Fruit fly (Drosophila melanogaster) whole organism, embryonic: ENCODE data around the gene CG43880.

ENCODE experiments used
- B-H2 ChIP-seq: fragments of 200-800 bp; sonication (Bioruptor generic); optimal IDR thresholded peaks from 2 replicates; lab custom pipeline; 2018; ENCODE audit warnings: missing biosample characterization, mild to moderate bottlenecking, missing genetic modification characterization
- C15 ChIP-seq: fragments of 200-800 bp; sonication (Bioruptor generic); IDR thresholded peaks from 3 replicates; pipeline ENCODE4 v1.3.6; 2022; ENCODE audit warnings: missing biosample characterization, missing genetic modification characterization
- CG10366 ChIP-seq: fragments of 200-800 bp; sonication (Bioruptor generic); IDR thresholded peaks from 2 replicates; pipeline ENCODE4 v1.3.6; 2022; ENCODE audit warnings: missing biosample characterization, missing genetic modification characterization
- CG10543 ChIP-seq: fragments of 200-800 bp; sonication (Bioruptor generic); optimal IDR thresholded peaks from 3 replicates; lab custom pipeline; 2017; ENCODE audit warnings: missing biosample characterization, mild to moderate bottlenecking, missing genetic modification characterization, moderate library complexity
- CG12299 ChIP-seq: fragments of 200-800 bp; sonication (Bioruptor generic); optimal IDR thresholded peaks from 2 replicates; lab custom pipeline; 2018; ENCODE audit warnings: missing biosample characterization, mild to moderate bottlenecking, missing genetic modification characterization
- CG14050 ChIP-seq: fragments of 200-800 bp; sonication (Bioruptor generic); IDR thresholded peaks from 3 replicates; pipeline ENCODE4 v1.3.6; 2022; ENCODE audit warnings: missing biosample characterization, missing genetic modification characterization
- CG15479 ChIP-seq: fragments of 200-800 bp; sonication (Bioruptor generic); optimal IDR thresholded peaks from 3 replicates; lab custom pipeline; 2019; ENCODE audit warnings: missing biosample characterization, mild to moderate bottlenecking, missing genetic modification characterization, moderate library complexity
- CG15601 ChIP-seq: fragments of 200-800 bp; sonication (Bioruptor generic); optimal IDR thresholded peaks from 3 replicates; lab custom pipeline; 2019; ENCODE audit warnings: missing biosample characterization, mild to moderate bottlenecking, missing genetic modification characterization, moderate library complexity
- CG1647 ChIP-seq: fragments of 200-800 bp; sonication (Bioruptor generic); optimal IDR thresholded peaks from 3 replicates; lab custom pipeline; 2016; ENCODE audit warnings: missing biosample characterization, missing genetic modification characterization
- CG16813 ChIP-seq: fragments of 200-800 bp; sonication (Bioruptor generic); IDR thresholded peaks from 3 replicates; pipeline ENCODE4 v1.3.6; 2022; ENCODE audit warnings: missing biosample characterization, missing genetic modification characterization; ENCODE audit not compliant: partially characterized antibody
- CG17568 ChIP-seq: fragments of 200-800 bp; sonication (Bioruptor generic); optimal IDR thresholded peaks from 2 replicates; lab custom pipeline; 2018; ENCODE audit warnings: missing biosample characterization, mild to moderate bottlenecking, missing genetic modification characterization, moderate library complexity
- CG17829 ChIP-seq: fragments of 200-800 bp; optimal IDR thresholded peaks from 2 replicates; lab custom pipeline; 2019; ENCODE audit warnings: missing biosample characterization, mild to moderate bottlenecking, missing genetic modification characterization, moderate library complexity
- CG18011 ChIP-seq: fragments of 200-800 bp; sonication (Bioruptor generic); optimal IDR thresholded peaks from 2 replicates; lab custom pipeline; 2017; ENCODE audit warnings: missing biosample characterization, missing genetic modification characterization, mild to moderate bottlenecking, moderate library complexity, missing genotype
- CG2199 ChIP-seq: fragments of 200-800 bp; sonication (Bioruptor generic); IDR thresholded peaks from 3 replicates; pipeline ENCODE4 v1.3.6; 2022; ENCODE audit warnings: missing biosample characterization, missing genetic modification characterization
- CG33557 ChIP-seq: fragments of 200-800 bp; sonication (Bioruptor generic); optimal IDR thresholded peaks from 2 replicates; lab custom pipeline; 2019; ENCODE audit warnings: missing biosample characterization, mild to moderate bottlenecking, missing genetic modification characterization, moderate library complexity
- CG4617 ChIP-seq: fragments of 200-800 bp; sonication (Bioruptor generic); optimal IDR thresholded peaks from 3 replicates; lab custom pipeline; 2016; ENCODE audit warnings: missing biosample characterization, missing genetic modification characterization, borderline replicate concordance
- CG5180 ChIP-seq: fragments of 200-800 bp; sonication (Bioruptor generic); optimal IDR thresholded peaks from 3 replicates; lab custom pipeline; 2017; ENCODE audit warnings: missing biosample characterization, missing genetic modification characterization, mild to moderate bottlenecking, moderate library complexity, missing genetic modification reagents
- CG6254 ChIP-seq: fragments of 200-800 bp; sonication (Bioruptor generic); optimal IDR thresholded peaks from 3 replicates; lab custom pipeline; 2017; ENCODE audit warnings: mild to moderate bottlenecking, missing biosample characterization, missing genetic modification reagents, missing genetic modification characterization
- CG6689 ChIP-seq: fragments of 200-800 bp; sonication (Bioruptor generic); IDR thresholded peaks from 2 replicates; pipeline ENCODE4 v1.3.6; 2022; ENCODE audit warnings: missing biosample characterization, missing genetic modification characterization
- CG6765 ChIP-seq: fragments of 200-800 bp; sonication (Bioruptor generic); optimal IDR thresholded peaks from 3 replicates; lab custom pipeline; 2017; ENCODE audit warnings: missing biosample characterization, mild to moderate bottlenecking, missing genetic modification characterization
- CG8924 ChIP-seq: fragments of 200-800 bp; optimal IDR thresholded peaks from 3 replicates; lab custom pipeline; 2019; ENCODE audit warnings: missing biosample characterization, mild to moderate bottlenecking, missing genetic modification characterization, moderate library complexity
- CkIIα-i1 ChIP-seq: fragments of 200-800 bp; sonication (Bioruptor generic); IDR thresholded peaks from 2 replicates; pipeline ENCODE4 v1.3.6; 2022; ENCODE audit warnings: missing biosample characterization, missing genetic modification characterization
- D ChIP-seq, 2 experiments: fragments of 200-800 bp in 1 of 2; fragments of >200 bp in 1 of 2; sonication (Bioruptor generic) in 1 of 2; optimal IDR thresholded peaks; 2 replicates in 1 of 2; 3 replicates in 1 of 2; lab custom pipeline; 2017; ENCODE audit warnings: mild to moderate bottlenecking in 1 of 2, missing biosample characterization in 1 of 2, missing genetic modification characterization in 1 of 2, missing genetic modification reagents in 1 of 2
- Hr3 ChIP-seq: fragments of 200-800 bp; sonication (Bioruptor generic); optimal IDR thresholded peaks from 3 replicates; lab custom pipeline; 2016; ENCODE audit warnings: missing biosample characterization, missing genetic modification characterization
- Hr78 ChIP-seq, 2 experiments: fragments of 200-800 bp in 1 of 2; fragments of >200 bp in 1 of 2; sonication (Bioruptor generic) in 1 of 2; optimal IDR thresholded peaks; 2 replicates each; lab custom pipeline; 2017 to 2019; ENCODE audit warnings: missing biosample characterization in 2 of 2, missing genetic modification characterization in 2 of 2, mild to moderate bottlenecking in 1 of 2, moderate library complexity in 1 of 2
- Lhr ChIP-seq: fragments of 200-800 bp; sonication (Bioruptor generic); optimal IDR thresholded peaks from 3 replicates; lab custom pipeline; 2017; ENCODE audit warnings: mild to moderate bottlenecking, missing biosample characterization, missing genetic modification reagents, missing genetic modification characterization
- Mes4 ChIP-seq: fragments of 200-800 bp; sonication (Bioruptor generic); optimal IDR thresholded peaks from 2 replicates; lab custom pipeline; 2016; ENCODE audit warnings: missing biosample characterization, missing genetic modification characterization
- Usf ChIP-seq: fragments of 200-800 bp; sonication (Bioruptor generic); optimal IDR thresholded peaks from 2 replicates; lab custom pipeline; 2017; ENCODE audit warnings: missing genotype, missing biosample characterization, missing genetic modification characterization
- ap ChIP-seq: fragments of 200-800 bp; sonication (Bioruptor generic); IDR thresholded peaks from 2 replicates; pipeline ENCODE4 v1.3.6; 2022; ENCODE audit warnings: missing biosample characterization, missing genetic modification characterization
- br ChIP-seq: fragments of >200 bp; optimal IDR thresholded peaks from 2 replicates; lab custom pipeline; 2017
- bsh ChIP-seq, 2 experiments: fragments of 200-800 bp; sonication (Bioruptor generic); optimal IDR thresholded peaks; 2 replicates each; lab custom pipeline; 2017 to 2018; ENCODE audit warnings: mild to moderate bottlenecking in 2 of 2, missing biosample characterization in 2 of 2, missing genetic modification characterization in 2 of 2, moderate library complexity in 1 of 2
- cato ChIP-seq: fragments of 200-800 bp; sonication (Bioruptor generic); optimal IDR thresholded peaks from 2 replicates; lab custom pipeline; 2016; ENCODE audit warnings: missing biosample characterization, missing genetic modification characterization, borderline replicate concordance
- crc ChIP-seq: fragments of 200-800 bp; sonication (Bioruptor generic); optimal IDR thresholded peaks from 2 replicates; lab custom pipeline; 2016; ENCODE audit warnings: missing biosample characterization, missing genetic modification characterization
- dan ChIP-seq: fragments of 200-800 bp; sonication (Bioruptor generic); IDR thresholded peaks from 2 replicates; pipeline ENCODE4 v1.3.6; 2022; ENCODE audit warnings: missing biosample characterization, missing genetic modification characterization
- fd96Cb ChIP-seq: fragments of 200-800 bp; sonication (Bioruptor generic); optimal IDR thresholded peaks from 2 replicates; lab custom pipeline; 2018; ENCODE audit warnings: missing biosample characterization, mild to moderate bottlenecking, missing genetic modification characterization, moderate library complexity
- ham ChIP-seq: fragments of 200-800 bp; sonication (Bioruptor generic); IDR thresholded peaks from 2 replicates; pipeline ENCODE4 v1.3.6; 2022; ENCODE audit warnings: missing biosample characterization, missing genetic modification characterization
- her ChIP-seq: fragments of 200-800 bp; sonication (Bioruptor generic); optimal IDR thresholded peaks from 2 replicates; lab custom pipeline; 2016; ENCODE audit warnings: missing biosample characterization, missing genetic modification characterization
- luna ChIP-seq: fragments of 200-800 bp; sonication (Bioruptor generic); optimal IDR thresholded peaks from 2 replicates; lab custom pipeline; 2016; ENCODE audit warnings: missing biosample characterization, missing genetic modification characterization
- maf-S ChIP-seq: fragments of 200-800 bp; sonication (Bioruptor generic); optimal IDR thresholded peaks from 2 replicates; lab custom pipeline; 2016; ENCODE audit warnings: missing biosample characterization, missing genetic modification characterization
- mld ChIP-seq: fragments of 200-800 bp; sonication (Bioruptor generic); IDR thresholded peaks from 3 replicates; pipeline ENCODE4 v1.3.6; 2022; ENCODE audit warnings: missing biosample characterization, missing genetic modification characterization; ENCODE audit not compliant: partially characterized antibody
- nmo ChIP-seq: fragments of 200-800 bp; sonication (Bioruptor generic); optimal IDR thresholded peaks from 2 replicates; lab custom pipeline; 2018; ENCODE audit warnings: missing biosample characterization, mild to moderate bottlenecking, missing genetic modification characterization, moderate library complexity
- psq ChIP-seq: fragments of 200-800 bp; sonication (Bioruptor generic); optimal IDR thresholded peaks from 2 replicates; lab custom pipeline; 2017; ENCODE audit warnings: missing biosample characterization, missing genetic modification characterization
- slou ChIP-seq: fragments of 200-800 bp; sonication (Bioruptor generic); optimal IDR thresholded peaks from 3 replicates; lab custom pipeline; 2016; ENCODE audit warnings: missing biosample characterization, missing genetic modification characterization
- sqz ChIP-seq: fragments of 200-800 bp; sonication (Bioruptor generic); optimal IDR thresholded peaks from 3 replicates; lab custom pipeline; 2018; ENCODE audit warnings: missing biosample characterization, mild to moderate bottlenecking, missing genetic modification characterization
- tap ChIP-seq: fragments of 200-800 bp; optimal IDR thresholded peaks from 3 replicates; lab custom pipeline; 2019; ENCODE audit warnings: missing biosample characterization, mild to moderate bottlenecking, missing genetic modification characterization, moderate library complexity
- tin ChIP-seq: fragments of 200-800 bp; sonication (Bioruptor generic); optimal IDR thresholded peaks from 3 replicates; lab custom pipeline; 2016; ENCODE audit warnings: missing biosample characterization, missing genetic modification characterization
- trem ChIP-seq: fragments of 200-800 bp; optimal IDR thresholded peaks from 3 replicates; lab custom pipeline; 2019; ENCODE audit warnings: missing biosample characterization, mild to moderate bottlenecking, missing genetic modification characterization, moderate library complexity
- vvl ChIP-seq: fragments of 200-800 bp; sonication (Bioruptor generic); IDR thresholded peaks from 2 replicates; pipeline ENCODE4 v1.3.6; 2022; ENCODE audit warnings: missing biosample characterization, missing genetic modification characterization

CG43880 gene

dm6 chr3L:7946222-7946621, at the start of gene CG43880:
TSS of gene CG43880 (minus strand) at chr3L:7946322.
- TF ChIP-seq CG10366 (no peak), fd96Cb (tag; lab: Kevin White, UChicago) (no peak), vvl (no peak), CG18011 (no peak), tin (GFP tag; lab: Kevin White, UChicago) (no peak), CG16813 (GFP tag; lab: Robert Waterston, UW) (no peak), C15 (no peak), CG14050 (GFP tag; lab: Robert Waterston, UW) (no peak), CG8924 (tag; lab: Kevin White, UChicago) (no peak), ham (GFP tag; lab: Robert Waterston, UW) (no peak), Lhr (GFP tag; lab: Kevin White, UChicago) (no peak)

DNA sequence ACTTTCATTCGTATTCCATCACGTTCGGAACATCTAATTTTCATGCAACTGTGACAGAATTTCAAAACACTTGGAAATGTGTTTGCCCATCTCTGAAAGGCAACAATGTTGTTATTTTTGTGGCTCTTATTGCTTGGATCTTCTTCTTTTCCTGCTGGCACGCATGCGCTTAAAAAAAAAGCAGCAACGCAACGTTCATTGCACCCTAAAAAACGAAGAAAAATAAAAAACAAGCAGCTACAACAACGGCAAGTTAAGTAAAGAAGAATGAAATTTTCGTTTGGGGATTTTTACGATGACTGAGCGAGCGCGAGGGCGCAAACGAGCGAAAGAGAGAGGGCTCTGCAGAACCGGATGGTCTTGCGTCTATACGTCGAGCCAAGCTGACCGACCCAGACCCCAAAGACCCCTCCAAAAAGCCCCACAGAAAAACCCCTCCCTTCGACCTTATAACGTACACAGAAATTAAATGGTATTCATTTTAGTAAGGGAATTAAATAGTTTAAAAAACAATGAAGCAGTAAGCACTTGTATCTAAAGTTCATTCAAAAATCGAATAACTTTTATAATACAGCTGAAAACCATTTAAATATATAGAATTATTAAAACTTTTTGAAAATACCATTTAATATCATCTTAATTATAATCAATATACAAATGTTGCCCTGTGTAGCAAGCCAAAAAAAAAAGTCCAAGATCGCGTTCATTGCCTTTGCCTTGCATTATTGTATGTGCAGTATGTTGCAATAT, 47.6 kb upstream of the CG43880 start:
- TF ChIP-seq CG1647 (GFP tag; lab: Kevin White, UChicago) (no peak), her (GFP tag; lab: Kevin White, UChicago) (no peak), psq (GFP tag; lab: Kevin White, UChicago) (no peak), trem (tag; lab: Kevin White, UChicago) (no peak), CG6254 (GFP tag; lab: Kevin White, UChicago) (no peak), sqz (peak; percentile 74), CG15479 (no peak), Usf (GFP tag; lab: Kevin White, UChicago) (no peak), luna (GFP tag; lab: Kevin White, UChicago) (no peak), maf-S (GFP tag; lab: Kevin White, UChicago) (no peak), tap (tag; lab: Kevin White, UChicago) (peak; percentile 3), CG4617 (GFP tag; lab: Kevin White, UChicago) (no peak), CG17568 (no peak), mld (GFP tag; lab: Robert Waterston, UW) (no peak), CG12299 (tag; lab: Kevin White, UChicago) (no peak), cato (GFP tag; lab: Kevin White, UChicago) (no peak), dan (GFP tag; lab: Robert Waterston, UW) (no peak), CG2199 (GFP tag; lab: Robert Waterston, UW) (peak; percentile 70; the same call in 1 of the 3 replicates), crc (no peak), CG17829 (tag; lab: Kevin White, UChicago) (no peak), Hr78 (GFP tag; optimal IDR thresholded peaks at IDR 0.05; lab: Kevin White, UChicago) (peak in 1 of 2 experiments; percentile 74), CG33557 (GFP tag; lab: Kevin White, UChicago) (no peak), CG5180 (GFP tag; lab: Kevin White, UChicago) (no peak), bsh (GFP tag; optimal IDR thresholded peaks at IDR 0.05; lab: Kevin White, UChicago) (peak in 1 of 2 experiments; percentile 67), br (lab: Kevin White, UChicago) (no peak), Mes4 (no peak), ap (no peak), B-H2 (GFP tag; lab: Kevin White, UChicago) (no peak), CG15601 (no peak), CG10543 (no peak), CG16813 (GFP tag; lab: Robert Waterston, UW) (no peak), D (optimal IDR thresholded peaks at IDR 0.05; lab: Kevin White, UChicago) (no peak), D (GFP tag; optimal IDR thresholded peaks at IDR 0.05; lab: Kevin White, UChicago) (peak; percentile 0), slou (no peak), nmo (GFP tag; lab: Kevin White, UChicago) (peak; percentile 66), CG6689 (GFP tag; lab: Robert Waterston, UW) (no peak), CkIIα-i1 (GFP tag; lab: Robert Waterston, UW) (no peak), CG6765 (GFP tag; lab: Kevin White, UChicago) (no peak), Hr3 (GFP tag; lab: Kevin White, UChicago) (no peak)
